Fruit fly (Drosophila melanogaster) whole organism, embryonic: ENCODE results near the gene CG34348.

Source experiments
- Asciz ChIP-seq: fragments of 200-800 bp; sonication (Bioruptor generic); optimal IDR thresholded peaks from 2 replicates; lab custom pipeline; 2017; ENCODE audit warnings: missing biosample characterization, mild to moderate bottlenecking, missing genetic modification characterization, missing genetic modification reagents
- Bteb2 ChIP-seq: fragments of 200-800 bp; sonication (Bioruptor generic); optimal IDR thresholded peaks from 2 replicates; lab custom pipeline; 2016; ENCODE audit warnings: missing biosample characterization, missing genetic modification characterization
- CG10366 ChIP-seq: fragments of 200-800 bp; sonication (Bioruptor generic); IDR thresholded peaks from 2 replicates; pipeline ENCODE4 v1.3.6; 2022; ENCODE audit warnings: missing biosample characterization, missing genetic modification characterization
- CG10431 ChIP-seq: fragments of 200-800 bp; sonication (Bioruptor generic); optimal IDR thresholded peaks from 3 replicates; lab custom pipeline; 2018; ENCODE audit warnings: missing biosample characterization, mild to moderate bottlenecking, missing genetic modification characterization
- CG12299 ChIP-seq: fragments of 200-800 bp; sonication (Bioruptor generic); optimal IDR thresholded peaks from 2 replicates; lab custom pipeline; 2018; ENCODE audit warnings: missing biosample characterization, mild to moderate bottlenecking, missing genetic modification characterization
- CG12659 ChIP-seq: fragments of 200-800 bp; sonication (Bioruptor generic); optimal IDR thresholded peaks from 3 replicates; lab custom pipeline; 2017; ENCODE audit warnings: mild to moderate bottlenecking, missing biosample characterization, missing genetic modification reagents, missing genetic modification characterization
- CG17385 ChIP-seq: fragments of 200-800 bp; sonication (Bioruptor generic); optimal IDR thresholded peaks from 3 replicates; lab custom pipeline; 2018; ENCODE audit warnings: missing biosample characterization, mild to moderate bottlenecking, missing genetic modification characterization
- CG18262 ChIP-seq: fragments of 200-800 bp; optimal IDR thresholded peaks from 3 replicates; lab custom pipeline; 2019; ENCODE audit warnings: missing biosample characterization, mild to moderate bottlenecking, missing genetic modification characterization, moderate library complexity
- CG2199 ChIP-seq: fragments of 200-800 bp; sonication (Bioruptor generic); IDR thresholded peaks from 3 replicates; pipeline ENCODE4 v1.3.6; 2022; ENCODE audit warnings: missing biosample characterization, missing genetic modification characterization
- CG32772 ChIP-seq: fragments of 200-800 bp; sonication (Bioruptor generic); IDR thresholded peaks from 2 replicates; pipeline ENCODE4 v1.3.6; 2022; ENCODE audit warnings: missing biosample characterization, missing genetic modification characterization
- CG43689 ChIP-seq: fragments of 200-800 bp; sonication (Bioruptor generic); IDR thresholded peaks from 2 replicates; pipeline ENCODE4 v1.3.6; 2022; ENCODE audit warnings: missing biosample characterization, missing genetic modification characterization
- CG4730 ChIP-seq: fragments of 200-800 bp; sonication (Bioruptor generic); IDR thresholded peaks from 2 replicates; pipeline ENCODE4 v1.3.6; 2022; ENCODE audit warnings: missing biosample characterization, missing genetic modification characterization
- CG4854 ChIP-seq: fragments of 200-800 bp; sonication (Bioruptor generic); optimal IDR thresholded peaks from 2 replicates; lab custom pipeline; 2016; ENCODE audit warnings: missing biosample characterization, missing genetic modification characterization, inconsistent platforms
- CG7556 ChIP-seq: fragments of 200-800 bp; sonication (Bioruptor generic); optimal IDR thresholded peaks from 2 replicates; lab custom pipeline; 2017; ENCODE audit warnings: missing biosample characterization, mild to moderate bottlenecking, missing genetic modification characterization
- CG8281 ChIP-seq: fragments of 200-800 bp; sonication (Bioruptor generic); optimal IDR thresholded peaks from 2 replicates; lab custom pipeline; 2018; ENCODE audit warnings: missing biosample characterization, mild to moderate bottlenecking, missing genetic modification characterization, moderate library complexity
- CG8765 ChIP-seq: fragments of 200-800 bp; sonication (Bioruptor generic); IDR thresholded peaks from 2 replicates; pipeline ENCODE4 v1.3.6; 2022; ENCODE audit warnings: missing biosample characterization, missing genetic modification characterization
- CG9797 ChIP-seq: fragments of 200-800 bp; sonication (Bioruptor generic); optimal IDR thresholded peaks from 3 replicates; lab custom pipeline; 2018; ENCODE audit warnings: missing biosample characterization, mild to moderate bottlenecking, missing genetic modification characterization
- CTCF ChIP-seq: fragments of 200-800 bp; sonication (Bioruptor generic); optimal IDR thresholded peaks from 2 replicates; lab custom pipeline; 2017; ENCODE audit warnings: missing biosample characterization, mild to moderate bottlenecking, missing genetic modification characterization, moderate library complexity
- Dip3 ChIP-seq: fragments of 200-800 bp; sonication (Bioruptor generic); optimal IDR thresholded peaks from 3 replicates; lab custom pipeline; 2016; ENCODE audit warnings: missing biosample characterization, missing genetic modification characterization
- Dll ChIP-seq: fragments of 200-800 bp; sonication (Bioruptor generic); IDR thresholded peaks from 4 replicates; pipeline ENCODE4 v1.3.6; 2022; ENCODE audit warnings: missing biosample characterization, missing genetic modification characterization; ENCODE audit not compliant: partially characterized antibody
- E2f2 ChIP-seq: fragments of 200-800 bp; sonication (Bioruptor generic); IDR thresholded peaks from 2 replicates; pipeline ENCODE4 v1.3.6; 2022; ENCODE audit warnings: missing biosample characterization, missing genetic modification characterization
- HLHmδ ChIP-seq: fragments of 200-800 bp; sonication (Bioruptor generic); optimal IDR thresholded peaks from 2 replicates; lab custom pipeline; 2018; ENCODE audit warnings: missing biosample characterization, mild to moderate bottlenecking, missing genetic modification characterization, moderate library complexity
- Hey ChIP-seq: fragments of 200-800 bp; sonication (Bioruptor generic); optimal IDR thresholded peaks from 3 replicates; lab custom pipeline; 2018; ENCODE audit warnings: missing biosample characterization, mild to moderate bottlenecking, missing genetic modification characterization
- Med ChIP-seq: fragments of 200-800 bp; sonication (Bioruptor generic); peaks from one replicate; lab custom pipeline; 2016; ENCODE audit warnings: missing biosample characterization, missing genetic modification characterization, mild to moderate bottlenecking, inconsistent platforms, moderate library complexity
- Mes4 ChIP-seq: fragments of 200-800 bp; sonication (Bioruptor generic); optimal IDR thresholded peaks from 2 replicates; lab custom pipeline; 2016; ENCODE audit warnings: missing biosample characterization, missing genetic modification characterization
- Oaz ChIP-seq: fragments of 200-800 bp; sonication (Bioruptor generic); IDR thresholded peaks from 2 replicates; pipeline ENCODE4 v1.3.6; 2022; ENCODE audit warnings: missing biosample characterization, missing genetic modification characterization
- Scr ChIP-seq: fragments of 200-800 bp; sonication (Bioruptor generic); IDR thresholded peaks from 2 replicates; pipeline ENCODE4 v1.3.6; 2022; ENCODE audit warnings: missing biosample characterization, missing genetic modification characterization; ENCODE audit not compliant: partially characterized antibody
- Sry-β ChIP-seq: fragments of 200-800 bp; sonication (Bioruptor generic); optimal IDR thresholded peaks from 2 replicates; lab custom pipeline; 2018; ENCODE audit warnings: missing biosample characterization, mild to moderate bottlenecking, missing genetic modification characterization, moderate library complexity
- Vsx1 ChIP-seq: fragments of 200-800 bp; sonication (Bioruptor generic); optimal IDR thresholded peaks from 2 replicates; lab custom pipeline; 2017; ENCODE audit warnings: missing biosample characterization, mild to moderate bottlenecking, missing genetic modification characterization, missing genetic modification reagents
- ab ChIP-seq: fragments of 200-800 bp; sonication (Bioruptor generic); optimal IDR thresholded peaks from 2 replicates; lab custom pipeline; 2016; ENCODE audit warnings: missing biosample characterization, missing genetic modification characterization
- ash1 ChIP-seq: fragments of 200-800 bp; sonication (Bioruptor generic); optimal IDR thresholded peaks from 2 replicates; lab custom pipeline; 2018; ENCODE audit warnings: missing biosample characterization, mild to moderate bottlenecking, missing genetic modification characterization
- caup ChIP-seq: fragments of 200-800 bp; sonication (Bioruptor generic); optimal IDR thresholded peaks from 3 replicates; lab custom pipeline; 2017; ENCODE audit warnings: missing biosample characterization, mild to moderate bottlenecking, missing genetic modification characterization, moderate library complexity; ENCODE audit not compliant: severe bottlenecking
- cwo ChIP-seq: fragments of 200-800 bp; sonication (Bioruptor generic); optimal IDR thresholded peaks from 3 replicates; lab custom pipeline; 2017; ENCODE audit warnings: missing biosample characterization, missing genetic modification characterization, mild to moderate bottlenecking, moderate library complexity, missing genetic modification reagents
- dan ChIP-seq: fragments of 200-800 bp; sonication (Bioruptor generic); IDR thresholded peaks from 2 replicates; pipeline ENCODE4 v1.3.6; 2022; ENCODE audit warnings: missing biosample characterization, missing genetic modification characterization
- ems ChIP-seq: fragments of 200-800 bp; sonication (Bioruptor generic); optimal IDR thresholded peaks from 3 replicates; lab custom pipeline; 2016; ENCODE audit warnings: missing biosample characterization, missing genetic modification characterization
- fd3F ChIP-seq: fragments of 200-800 bp; sonication (Bioruptor generic); optimal IDR thresholded peaks from 2 replicates; lab custom pipeline; 2018; ENCODE audit warnings: missing biosample characterization, mild to moderate bottlenecking, missing genetic modification characterization, moderate library complexity
- gfzf ChIP-seq: fragments of 200-800 bp; sonication (Bioruptor generic); optimal IDR thresholded peaks from 2 replicates; lab custom pipeline; 2016; ENCODE audit warnings: missing biosample characterization, mild to moderate bottlenecking, missing genetic modification characterization, moderate library complexity
- grn ChIP-seq: fragments of 200-800 bp; sonication (Bioruptor generic); optimal IDR thresholded peaks from 3 replicates; lab custom pipeline; 2017; ENCODE audit warnings: missing biosample characterization, missing genetic modification characterization
- gro ChIP-seq: fragments of 200-800 bp; sonication (Bioruptor generic); optimal IDR thresholded peaks from 2 replicates; lab custom pipeline; 2016; ENCODE audit warnings: missing biosample characterization, missing genetic modification characterization
- her ChIP-seq: fragments of 200-800 bp; sonication (Bioruptor generic); optimal IDR thresholded peaks from 2 replicates; lab custom pipeline; 2016; ENCODE audit warnings: missing biosample characterization, missing genetic modification characterization
- lbe ChIP-seq: fragments of 200-800 bp; sonication (Bioruptor generic); optimal IDR thresholded peaks from 2 replicates; lab custom pipeline; 2016; ENCODE audit warnings: missing biosample characterization, mild to moderate bottlenecking, missing genetic modification characterization
- luna ChIP-seq: fragments of 200-800 bp; sonication (Bioruptor generic); optimal IDR thresholded peaks from 2 replicates; lab custom pipeline; 2016; ENCODE audit warnings: missing biosample characterization, missing genetic modification characterization
- mld ChIP-seq: fragments of 200-800 bp; sonication (Bioruptor generic); IDR thresholded peaks from 3 replicates; pipeline ENCODE4 v1.3.6; 2022; ENCODE audit warnings: missing biosample characterization, missing genetic modification characterization; ENCODE audit not compliant: partially characterized antibody
- nmo ChIP-seq: fragments of 200-800 bp; sonication (Bioruptor generic); optimal IDR thresholded peaks from 2 replicates; lab custom pipeline; 2018; ENCODE audit warnings: missing biosample characterization, mild to moderate bottlenecking, missing genetic modification characterization, moderate library complexity
- peb ChIP-seq: fragments of 200-800 bp; sonication (Bioruptor generic); IDR thresholded peaks from 2 replicates; pipeline ENCODE4 v1.3.6; 2022; ENCODE audit warnings: missing biosample characterization, missing genetic modification characterization
- pum ChIP-seq: fragments of 200-800 bp; sonication (Bioruptor generic); optimal IDR thresholded peaks from 2 replicates; lab custom pipeline; 2016; ENCODE audit warnings: missing biosample characterization, missing genetic modification characterization
- sens-2 ChIP-seq: fragments of 200-800 bp; sonication (Bioruptor generic); IDR thresholded peaks from 2 replicates; pipeline ENCODE4 v1.3.6; 2022; ENCODE audit warnings: missing biosample characterization, missing genetic modification characterization
- tna ChIP-seq: fragments of 200-800 bp; sonication (Bioruptor generic); IDR thresholded peaks from 2 replicates; pipeline ENCODE4 v1.3.6; 2022; ENCODE audit warnings: missing biosample characterization, missing genetic modification characterization; ENCODE audit not compliant: partially characterized antibody
- unpg ChIP-seq: fragments of 200-800 bp; sonication (Bioruptor generic); optimal IDR thresholded peaks from 3 replicates; lab custom pipeline; 2018; ENCODE audit warnings: missing biosample characterization, mild to moderate bottlenecking, missing genetic modification characterization, moderate library complexity
- vnd ChIP-seq: fragments of 200-800 bp; sonication (Bioruptor generic); IDR thresholded peaks from 3 replicates; pipeline ENCODE4 v1.3.6; 2022; ENCODE audit warnings: missing biosample characterization, missing genetic modification characterization; ENCODE audit not compliant: partially characterized antibody
- wdn ChIP-seq: fragments of 200-800 bp; sonication (Bioruptor generic); IDR thresholded peaks from 2 replicates; pipeline ENCODE4 v1.3.6; 2022; ENCODE audit warnings: missing biosample characterization, missing genetic modification characterization
- zen ChIP-seq: fragments of 200-800 bp; sonication (Bioruptor generic); optimal IDR thresholded peaks from 3 replicates; lab custom pipeline; 2018; ENCODE audit warnings: missing biosample characterization, mild to moderate bottlenecking, missing genetic modification characterization, moderate library complexity

Gene CG34348

DNA sequence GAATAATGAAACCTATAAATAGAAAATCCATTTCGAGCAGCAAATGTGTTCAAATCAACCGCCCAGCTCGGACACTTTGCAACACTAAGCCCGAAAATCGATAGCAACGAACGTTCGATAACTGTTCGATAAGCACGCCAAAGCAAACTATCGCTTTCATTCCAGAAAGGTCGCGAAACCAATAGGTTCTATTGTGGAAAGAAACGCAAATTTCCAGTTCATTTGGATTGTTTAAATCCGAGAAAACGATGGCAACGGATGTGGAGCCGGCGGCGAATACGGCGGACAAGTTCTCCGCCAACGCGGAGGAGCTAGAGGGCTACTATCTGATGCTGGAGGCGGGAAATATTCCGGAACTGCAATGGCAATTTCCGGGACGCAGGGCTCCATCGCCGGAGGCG lies 19.4 kb downstream of the CG34348 start, which contains the start of gene Pa1 (continued):
- 0 out of 3 replicates have a peak, but pooled peaks have one; percentile 49 for TF ChIP-seq mld (GFP tag; lab: Robert Waterston, UW)
- peak; percentile 18 for TF ChIP-seq CG12659
- no peak for TF ChIP-seq CG8765 (GFP tag; lab: Robert Waterston, UW)
- no peak for TF ChIP-seq CG32772 (GFP tag; lab: Robert Waterston, UW)
- no peak for TF ChIP-seq CG43689 (GFP tag; lab: Robert Waterston, UW)
- peak; percentile 12 for TF ChIP-seq gfzf (GFP tag; lab: Kevin White, UChicago)
- TF ChIP-seq Med: peak; percentile 90
- no peak for TF ChIP-seq dan (GFP tag; lab: Robert Waterston, UW)
- peak; percentile 64 for TF ChIP-seq tna (GFP tag; lab: Robert Waterston, UW)
- TF ChIP-seq CG4854 (GFP tag; lab: Kevin White, UChicago): no peak
- no peak for TF ChIP-seq CG2199 (GFP tag; lab: Robert Waterston, UW)
- peak; percentile 76 for TF ChIP-seq Dll (GFP tag; lab: Robert Waterston, UW)
- no peak for TF ChIP-seq caup
- TF ChIP-seq sens-2 (GFP tag; lab: Robert Waterston, UW): no peak
- no peak for TF ChIP-seq CG17385
- TF ChIP-seq Asciz (GFP tag; lab: Kevin White, UChicago): no peak
- TF ChIP-seq vnd (GFP tag; lab: Robert Waterston, UW): peak; percentile 54; the same call in 2 of the 3 replicates
- no peak for TF ChIP-seq CG7556 (GFP tag; lab: Kevin White, UChicago)
- TF ChIP-seq CG18262 (tag; lab: Kevin White, UChicago): no peak
- TF ChIP-seq Dip3 (GFP tag; lab: Kevin White, UChicago): no peak
- TF ChIP-seq HLHmδ: no peak
- no peak for TF ChIP-seq Hey (tag; lab: Kevin White, UChicago)
- TF ChIP-seq CG9797 (GFP tag; lab: Kevin White, UChicago): peak; percentile 2
- TF ChIP-seq CG4730 (GFP tag; lab: Robert Waterston, UW): no peak
- TF ChIP-seq peb (GFP tag; lab: Robert Waterston, UW): no peak
- TF ChIP-seq pum (GFP tag; lab: Kevin White, UChicago): no peak
- TF ChIP-seq fd3F (GFP tag; lab: Kevin White, UChicago): no peak
- no peak for TF ChIP-seq luna
- no peak for TF ChIP-seq Bteb2 (GFP tag; lab: Kevin White, UChicago)
- no peak for TF ChIP-seq CG10366 (GFP tag; lab: Robert Waterston, UW)
- no peak for TF ChIP-seq Mes4
- no peak for TF ChIP-seq CG10431 (GFP tag; lab: Kevin White, UChicago)
- TF ChIP-seq lbe (GFP tag; lab: Kevin White, UChicago): no peak
- peak; percentile 15 for TF ChIP-seq CG12299 (tag; lab: Kevin White, UChicago)
- TF ChIP-seq CTCF: peak; percentile 37
- peak; percentile 62 for TF ChIP-seq Scr
- no peak for TF ChIP-seq unpg
- TF ChIP-seq CG8281 (tag; lab: Kevin White, UChicago): no peak
- TF ChIP-seq wdn (GFP tag; lab: Robert Waterston, UW): no peak
- no peak for TF ChIP-seq Sry-β
- no peak for TF ChIP-seq her (GFP tag; lab: Kevin White, UChicago)
- TF ChIP-seq ems (GFP tag; lab: Kevin White, UChicago): no peak
- TF ChIP-seq nmo (GFP tag; lab: Kevin White, UChicago): no peak
- no peak for TF ChIP-seq Vsx1 (GFP tag; lab: Kevin White, UChicago)
- TF ChIP-seq Oaz (GFP tag; lab: Robert Waterston, UW): no peak
- no peak for TF ChIP-seq zen (tag; lab: Kevin White, UChicago)
- no peak for TF ChIP-seq cwo (GFP tag; lab: Kevin White, UChicago)
- TF ChIP-seq ash1 (GFP tag; lab: Kevin White, UChicago): no peak
- no peak for TF ChIP-seq grn (GFP tag; lab: Kevin White, UChicago)
- peak; percentile 96 for TF ChIP-seq E2f2 (GFP tag; lab: Robert Waterston, UW)
- TF ChIP-seq ab (GFP tag; lab: Kevin White, UChicago): no peak
- peak; percentile 54 for TF ChIP-seq gro (GFP tag; lab: Kevin White, UChicago)
